Worm (Caenorhabditis elegans) whole organism, early embryonic: ENCODE measurements around the gene bgnt-1.3.

Experiments used
- B0310.2 ChIP-seq: sonication (generic microtip); optimal IDR thresholded peaks from 2 replicates; lab custom pipeline; 2016; ENCODE audit warnings: mild to moderate bottlenecking, missing genetic modification characterization, missing compliant biosample characterization
- F13C5.2 ChIP-seq: sonication (generic microtip); optimal IDR thresholded peaks from 2 replicates; lab custom pipeline; 2017; ENCODE audit warnings: mild to moderate bottlenecking, missing genetic modification characterization, inconsistent platforms, missing compliant biosample characterization
- aly-1 ChIP-seq: sonication (generic microtip); optimal IDR thresholded peaks from 2 replicates; lab custom pipeline; 2016; ENCODE audit warnings: missing genetic modification characterization, missing compliant biosample characterization
- ama-1 ChIP-seq: fragments of 150-350 bp; optimal IDR thresholded peaks from 2 replicates; lab custom pipeline; 2014
- ceh-13 ChIP-seq: fragments of 200-800 bp; sonication (Bioruptor generic); optimal IDR thresholded peaks from 2 replicates; lab custom pipeline; 2018; ENCODE audit warnings: mild to moderate bottlenecking, missing genetic modification characterization, missing compliant biosample characterization
- ceh-36 ChIP-seq: sonication (generic microtip); optimal IDR thresholded peaks from 2 replicates; lab custom pipeline; 2016; ENCODE audit warnings: missing genetic modification characterization, inconsistent platforms, missing compliant biosample characterization
- ets-7 ChIP-seq: sonication (generic microtip); optimal IDR thresholded peaks from 2 replicates; lab custom pipeline; 2016; ENCODE audit warnings: missing genotype, missing genetic modification characterization, missing compliant biosample characterization
- flt-1 ChIP-seq: fragments of 200-800 bp; sonication (Bioruptor generic); IDR thresholded peaks from 2 replicates; pipeline ENCODE4 v1.3.6; 2022; ENCODE audit warnings: missing genetic modification characterization, missing compliant biosample characterization
- hmbx-1 ChIP-seq: sonication (generic microtip); optimal IDR thresholded peaks from 2 replicates; lab custom pipeline; 2016; ENCODE audit warnings: mild to moderate bottlenecking, missing genetic modification characterization, missing compliant biosample characterization
- hmg-4 ChIP-seq: fragments of 200-800 bp; sonication (Bioruptor generic); optimal IDR thresholded peaks from 2 replicates; lab custom pipeline; 2018; ENCODE audit warnings: mild to moderate bottlenecking, missing genetic modification characterization, missing compliant biosample characterization
- hnd-1 ChIP-seq: sonication (generic microtip); optimal IDR thresholded peaks from 2 replicates; lab custom pipeline; 2016; ENCODE audit warnings: missing genetic modification characterization, missing compliant biosample characterization
- pes-1 ChIP-seq: fragments of 200-800 bp; sonication (Bioruptor generic); IDR thresholded peaks from 2 replicates; pipeline ENCODE4 v1.3.6; 2022; ENCODE audit warnings: missing genetic modification reagents, missing genetic modification characterization, missing compliant biosample characterization
- scrt-1 ChIP-seq: fragments of 200-800 bp; sonication (Bioruptor generic); IDR thresholded peaks from 2 replicates; pipeline ENCODE4 v1.3.6; 2022; ENCODE audit warnings: missing genetic modification characterization, missing compliant biosample characterization
- sea-1 ChIP-seq: fragments of 200-800 bp; sonication (Bioruptor generic); conservative IDR thresholded peaks from 2 replicates; pipeline ENCODE4 v1.3.6; 2022; ENCODE audit warnings: missing genetic modification characterization, missing compliant biosample characterization
- tbx-11 ChIP-seq: fragments of 200-800 bp; sonication (Bioruptor generic); IDR thresholded peaks from 2 replicates; pipeline ENCODE4 v1.3.6; 2022; ENCODE audit warnings: missing genetic modification characterization, missing compliant biosample characterization
- tbx-37 ChIP-seq: fragments of 200-800 bp; sonication (Bioruptor generic); conservative IDR thresholded peaks from 2 replicates; pipeline ENCODE4 v1.3.6; 2022; ENCODE audit warnings: missing genetic modification reagents, missing genetic modification characterization, missing compliant biosample characterization
- tra-4 ChIP-seq: sonication (generic microtip); optimal IDR thresholded peaks from 2 replicates; lab custom pipeline; 2017; ENCODE audit warnings: missing genetic modification characterization, missing compliant biosample characterization

Gene bgnt-1.3

ce11 chrV:16209837-16210236, 46.5 kb downstream of the bgnt-1.3 start, which contains the start of gene oac-15:
TSS of gene oac-15 (minus strand) at chrV:16209937.
- no peak for TF ChIP-seq B0310.2 (tag; lab: Kevin White, UChicago)
- no peak for TF ChIP-seq tbx-11 (GFP tag; lab: Robert Waterston, UW)
- no peak for TF ChIP-seq ceh-36 (tag; lab: Kevin White, UChicago)
- no peak for TF ChIP-seq hnd-1 (tag; lab: Kevin White, UChicago)
- TF ChIP-seq ceh-13 (GFP tag; lab: Kevin White, UChicago), result no peak
- no peak for TF ChIP-seq ets-7
- TF ChIP-seq hmg-4 (GFP tag; lab: Kevin White, UChicago), result no peak
- no peak for TF ChIP-seq tra-4 (tag; lab: Kevin White, UChicago)
- TF ChIP-seq sea-1, result no peak
- TF ChIP-seq pes-1 (GFP tag; lab: Robert Waterston, UW), result no peak
- no peak for TF ChIP-seq aly-1

ce11 chrV:16204888-16205287, 51.4 kb downstream of the bgnt-1.3 start, which contains the start of gene irld-26:
TSS of gene irld-26 (plus strand) at chrV:16205188.
- TF ChIP-seq ceh-36 (tag; lab: Kevin White, UChicago), result no peak
- TF ChIP-seq ets-7, result no peak
- no peak for TF ChIP-seq ceh-13 (GFP tag; lab: Kevin White, UChicago)
- no peak for TF ChIP-seq tbx-37 (GFP tag; lab: Robert Waterston, UW)
- TF ChIP-seq hnd-1 (tag; lab: Kevin White, UChicago), result no peak
- no peak for TF ChIP-seq sea-1
- TF ChIP-seq hmg-4 (GFP tag; lab: Kevin White, UChicago), result no peak
- no peak for TF ChIP-seq aly-1
- no peak for TF ChIP-seq hmbx-1 (tag; lab: Kevin White, UChicago)
- no peak for TF ChIP-seq flt-1
- no peak for TF ChIP-seq tra-4 (tag; lab: Kevin White, UChicago)
- TF ChIP-seq F13C5.2 (tag; lab: Kevin White, UChicago), result no peak
- no peak for TF ChIP-seq pes-1 (GFP tag; lab: Robert Waterston, UW)
- TF ChIP-seq ama-1 (lab: Kevin White, UChicago), result no peak
- no peak for TF ChIP-seq B0310.2 (tag; lab: Kevin White, UChicago)
- TF ChIP-seq tbx-11 (GFP tag; lab: Robert Waterston, UW), result no peak
- TF ChIP-seq scrt-1 (GFP tag; lab: Robert Waterston, UW), result no peak
